Fruit fly (Drosophila melanogaster) whole organism, embryonic: ENCODE measurements around the gene trbl.

Experiments used
- Asciz ChIP-seq: fragments of 200-800 bp; sonication (Bioruptor generic); optimal IDR thresholded peaks from 2 replicates; lab custom pipeline; 2017; ENCODE audit warnings: missing biosample characterization, mild to moderate bottlenecking, missing genetic modification characterization, missing genetic modification reagents
- CG12155 ChIP-seq: fragments of 200-800 bp; sonication (Bioruptor generic); optimal IDR thresholded peaks from 3 replicates; lab custom pipeline; 2016; ENCODE audit warnings: missing biosample characterization, missing genetic modification characterization
- CG12744 ChIP-seq: fragments of 200-800 bp; sonication (Bioruptor generic); optimal IDR thresholded peaks from 2 replicates; lab custom pipeline; 2016; ENCODE audit warnings: missing biosample characterization, missing genetic modification characterization
- CG14710 ChIP-seq: fragments of 200-800 bp; sonication (Bioruptor generic); optimal IDR thresholded peaks from 3 replicates; lab custom pipeline; 2019; ENCODE audit warnings: missing biosample characterization, mild to moderate bottlenecking, missing genetic modification characterization, moderate library complexity
- CG17802 ChIP-seq: fragments of 200-800 bp; sonication (Bioruptor generic); optimal IDR thresholded peaks from 2 replicates; lab custom pipeline; 2018; ENCODE audit warnings: missing biosample characterization, mild to moderate bottlenecking, missing genetic modification characterization, moderate library complexity
- CG3847 ChIP-seq: fragments of 200-800 bp; sonication (Bioruptor generic); IDR thresholded peaks from 2 replicates; pipeline ENCODE4 v1.3.6; 2022; ENCODE audit warnings: missing biosample characterization, missing genetic modification characterization
- CG42726 ChIP-seq: fragments of 200-800 bp; sonication (Bioruptor generic); IDR thresholded peaks from 2 replicates; pipeline ENCODE4 v1.3.6; 2022; ENCODE audit warnings: missing biosample characterization, missing genetic modification characterization; ENCODE audit not compliant: partially characterized antibody
- CG4360 ChIP-seq: fragments of 200-800 bp; sonication (Bioruptor generic); IDR thresholded peaks from 2 replicates; pipeline ENCODE4 v1.3.6; 2022; ENCODE audit warnings: missing biosample characterization, missing genetic modification characterization
- CG4404 ChIP-seq: fragments of 200-800 bp; sonication (Bioruptor generic); IDR thresholded peaks from 2 replicates; pipeline ENCODE4 v1.3.6; 2022; ENCODE audit warnings: missing biosample characterization, missing genetic modification characterization
- CG6175 ChIP-seq: fragments of 200-800 bp; sonication (Bioruptor generic); IDR thresholded peaks from 3 replicates; pipeline ENCODE4 v1.3.6; 2022; ENCODE audit warnings: missing biosample characterization, missing genetic modification characterization
- CG6654 ChIP-seq: fragments of 200-800 bp; sonication (Bioruptor generic); optimal IDR thresholded peaks from 2 replicates; lab custom pipeline; 2017; ENCODE audit warnings: missing biosample characterization, mild to moderate bottlenecking, missing genetic modification characterization
- CG9876 ChIP-seq: fragments of 200-800 bp; sonication (Bioruptor generic); optimal IDR thresholded peaks from 2 replicates; lab custom pipeline; 2016; ENCODE audit warnings: missing biosample characterization, missing genetic modification characterization
- CrebB ChIP-seq: fragments of 200-800 bp; sonication (Bioruptor generic); optimal IDR thresholded peaks from 3 replicates; lab custom pipeline; 2018; ENCODE audit warnings: missing biosample characterization, mild to moderate bottlenecking, missing genetic modification characterization
- Dip2 ChIP-seq: fragments of 200-800 bp; sonication (Bioruptor generic); IDR thresholded peaks from 2 replicates; pipeline ENCODE4 v1.3.6; 2022; ENCODE audit warnings: missing biosample characterization, missing genetic modification characterization
- Doc3 ChIP-seq: fragments of 200-800 bp; sonication (Bioruptor generic); IDR thresholded peaks from 3 replicates; pipeline ENCODE4 v1.3.6; 2022; ENCODE audit warnings: missing biosample characterization, missing genetic modification characterization; ENCODE audit not compliant: partially characterized antibody
- Dref ChIP-seq: fragments of 200-800 bp; sonication (Bioruptor generic); IDR thresholded peaks from 2 replicates; pipeline ENCODE4 v1.3.6; 2022; ENCODE audit warnings: missing biosample characterization, missing genetic modification characterization
- E2f1 ChIP-seq: fragments of 200-800 bp; sonication (Bioruptor generic); IDR thresholded peaks from 2 replicates; pipeline ENCODE4 v1.3.6; 2022; ENCODE audit warnings: missing biosample characterization, missing genetic modification characterization
- E2f2 ChIP-seq: fragments of 200-800 bp; sonication (Bioruptor generic); IDR thresholded peaks from 2 replicates; pipeline ENCODE4 v1.3.6; 2022; ENCODE audit warnings: missing biosample characterization, missing genetic modification characterization
- Elba2 ChIP-seq: fragments of 200-800 bp; sonication (Bioruptor generic); optimal IDR thresholded peaks from 3 replicates; lab custom pipeline; 2016; ENCODE audit warnings: missing biosample characterization, missing genetic modification characterization
- Fer1 ChIP-seq: fragments of 200-800 bp; sonication (Bioruptor generic); optimal IDR thresholded peaks from 2 replicates; lab custom pipeline; 2017; ENCODE audit warnings: missing biosample characterization, mild to moderate bottlenecking, missing genetic modification characterization
- MESR4 ChIP-seq: fragments of 200-800 bp; sonication (Bioruptor generic); optimal IDR thresholded peaks from 2 replicates; lab custom pipeline; 2018; ENCODE audit warnings: missing biosample characterization, mild to moderate bottlenecking, missing genetic modification characterization, moderate library complexity
- Meics ChIP-seq: fragments of 200-800 bp; sonication (Bioruptor generic); optimal IDR thresholded peaks from 2 replicates; lab custom pipeline; 2017; ENCODE audit warnings: missing biosample characterization, mild to moderate bottlenecking, missing genetic modification characterization
- Nf-YA ChIP-seq: fragments of 200-800 bp; sonication (Bioruptor generic); IDR thresholded peaks from 2 replicates; pipeline ENCODE4 v1.3.6; 2022; ENCODE audit warnings: missing biosample characterization, missing genetic modification characterization
- Spps ChIP-seq: fragments of 200-800 bp; sonication (Bioruptor generic); optimal IDR thresholded peaks from 2 replicates; lab custom pipeline; 2018; ENCODE audit warnings: missing biosample characterization, mild to moderate bottlenecking, missing genetic modification characterization
- ap ChIP-seq: fragments of 200-800 bp; sonication (Bioruptor generic); IDR thresholded peaks from 2 replicates; pipeline ENCODE4 v1.3.6; 2022; ENCODE audit warnings: missing biosample characterization, missing genetic modification characterization
- ase ChIP-seq: fragments of 200-800 bp; sonication (Bioruptor generic); IDR thresholded peaks from 3 replicates; pipeline ENCODE4 v1.3.6; 2022; ENCODE audit warnings: missing biosample characterization, missing genetic modification characterization
- br ChIP-seq: fragments of >200 bp; optimal IDR thresholded peaks from 2 replicates; lab custom pipeline; 2017
- cad ChIP-seq: fragments of >200 bp; optimal IDR thresholded peaks from 2 replicates; lab custom pipeline; 2017; ENCODE audit warnings: missing biosample characterization, missing genetic modification characterization
- chinmo ChIP-seq: fragments of 200-800 bp; sonication (Bioruptor generic); IDR thresholded peaks from 4 replicates; pipeline ENCODE4 v1.3.6; 2022; ENCODE audit warnings: missing biosample characterization, missing genetic modification characterization; ENCODE audit not compliant: partially characterized antibody
- crol ChIP-seq: fragments of 200-800 bp; sonication (Bioruptor generic); IDR thresholded peaks from 2 replicates; pipeline ENCODE4 v1.3.6; 2022; ENCODE audit warnings: missing biosample characterization, missing genetic modification characterization
- dimm ChIP-seq: fragments of 200-800 bp; sonication (Bioruptor generic); IDR thresholded peaks from 2 replicates; pipeline ENCODE4 v1.3.6; 2022; ENCODE audit warnings: missing biosample characterization, missing genetic modification characterization
- dmrt99B ChIP-seq: fragments of 200-800 bp; sonication (Bioruptor generic); optimal IDR thresholded peaks from 2 replicates; lab custom pipeline; 2018; ENCODE audit warnings: missing biosample characterization, mild to moderate bottlenecking, missing genetic modification characterization, moderate library complexity
- hkb ChIP-seq, 2 experiments: fragments of 200-800 bp in 1 of 2; fragments of >200 bp in 1 of 2; sonication (Bioruptor generic) in 1 of 2; IDR thresholded peaks in 1 of 2; optimal IDR thresholded peaks in 1 of 2; 2 replicates each; pipeline versions ENCODE4 v1.3.6 to Lab custom; 2017 to 2022; ENCODE audit warnings: missing biosample characterization in 1 of 2, missing genetic modification characterization in 1 of 2
- kay ChIP-seq: fragments of 200-800 bp; sonication (Bioruptor generic); optimal IDR thresholded peaks from 2 replicates; lab custom pipeline; 2016; ENCODE audit warnings: missing biosample characterization, missing genetic modification characterization
- lov ChIP-seq, 2 experiments: fragments of 200-800 bp in 1 of 2; fragments of >200 bp in 1 of 2; sonication (Bioruptor generic) in 1 of 2; IDR thresholded peaks in 1 of 2; optimal IDR thresholded peaks in 1 of 2; 2 replicates in 1 of 2; 3 replicates in 1 of 2; pipeline versions ENCODE4 v1.3.6 to Lab custom; 2017 to 2022; ENCODE audit warnings: missing biosample characterization in 1 of 2, missing genetic modification characterization in 1 of 2
- oc ChIP-seq: fragments of 200-800 bp; sonication (Bioruptor generic); optimal IDR thresholded peaks from 2 replicates; lab custom pipeline; 2018; ENCODE audit warnings: missing biosample characterization, mild to moderate bottlenecking, missing genetic modification characterization, moderate library complexity
- pb ChIP-seq: fragments of 200-800 bp; sonication (Bioruptor generic); optimal IDR thresholded peaks from 3 replicates; lab custom pipeline; 2016; ENCODE audit warnings: missing biosample characterization, missing genetic modification characterization
- pho ChIP-seq: fragments of 200-800 bp; sonication (Bioruptor generic); optimal IDR thresholded peaks from 2 replicates; lab custom pipeline; 2016; ENCODE audit warnings: missing biosample characterization, missing genetic modification characterization
- pzg ChIP-seq: fragments of 200-800 bp; sonication (Bioruptor generic); optimal IDR thresholded peaks from 3 replicates; lab custom pipeline; 2018; ENCODE audit warnings: missing biosample characterization, mild to moderate bottlenecking, missing genetic modification characterization, moderate library complexity
- rib ChIP-seq: fragments of 200-800 bp; sonication (Bioruptor generic); IDR thresholded peaks from 2 replicates; pipeline ENCODE4 v1.3.6; 2022; ENCODE audit warnings: missing biosample characterization, missing genetic modification characterization
- row ChIP-seq: fragments of 200-800 bp; sonication (Bioruptor generic); IDR thresholded peaks from 3 replicates; pipeline ENCODE4 v1.3.6; 2022; ENCODE audit warnings: missing biosample characterization, missing genetic modification characterization
- shn ChIP-seq: fragments of 200-800 bp; sonication (Bioruptor generic); optimal IDR thresholded peaks from 3 replicates; lab custom pipeline; 2016; ENCODE audit warnings: missing biosample characterization, missing genetic modification characterization
- slbo ChIP-seq: fragments of 200-800 bp; sonication (Bioruptor generic); IDR thresholded peaks from 2 replicates; pipeline ENCODE4 v1.3.6; 2022; ENCODE audit warnings: missing biosample characterization, missing genetic modification characterization
- tin ChIP-seq: fragments of 200-800 bp; sonication (Bioruptor generic); optimal IDR thresholded peaks from 3 replicates; lab custom pipeline; 2016; ENCODE audit warnings: missing biosample characterization, missing genetic modification characterization
- unc-4 ChIP-seq: fragments of 200-800 bp; sonication (Bioruptor generic); IDR thresholded peaks from 2 replicates; pipeline ENCODE4 v1.3.6; 2022; ENCODE audit warnings: missing biosample characterization, missing genetic modification characterization; ENCODE audit not compliant: partially characterized antibody
- z ChIP-seq: fragments of 200-800 bp; sonication (Bioruptor generic); IDR thresholded peaks from 3 replicates; pipeline ENCODE4 v1.3.6; 2022; ENCODE audit warnings: missing biosample characterization, missing genetic modification characterization
- zen ChIP-seq: fragments of 200-800 bp; sonication (Bioruptor generic); optimal IDR thresholded peaks from 3 replicates; lab custom pipeline; 2018; ENCODE audit warnings: missing biosample characterization, mild to moderate bottlenecking, missing genetic modification characterization, moderate library complexity
- zen2 ChIP-seq: fragments of 200-800 bp; sonication (Bioruptor generic); IDR thresholded peaks from 3 replicates; pipeline ENCODE4 v1.3.6; 2022; ENCODE audit warnings: missing biosample characterization, missing genetic modification characterization; ENCODE audit not compliant: partially characterized antibody

Gene trbl

DNA sequence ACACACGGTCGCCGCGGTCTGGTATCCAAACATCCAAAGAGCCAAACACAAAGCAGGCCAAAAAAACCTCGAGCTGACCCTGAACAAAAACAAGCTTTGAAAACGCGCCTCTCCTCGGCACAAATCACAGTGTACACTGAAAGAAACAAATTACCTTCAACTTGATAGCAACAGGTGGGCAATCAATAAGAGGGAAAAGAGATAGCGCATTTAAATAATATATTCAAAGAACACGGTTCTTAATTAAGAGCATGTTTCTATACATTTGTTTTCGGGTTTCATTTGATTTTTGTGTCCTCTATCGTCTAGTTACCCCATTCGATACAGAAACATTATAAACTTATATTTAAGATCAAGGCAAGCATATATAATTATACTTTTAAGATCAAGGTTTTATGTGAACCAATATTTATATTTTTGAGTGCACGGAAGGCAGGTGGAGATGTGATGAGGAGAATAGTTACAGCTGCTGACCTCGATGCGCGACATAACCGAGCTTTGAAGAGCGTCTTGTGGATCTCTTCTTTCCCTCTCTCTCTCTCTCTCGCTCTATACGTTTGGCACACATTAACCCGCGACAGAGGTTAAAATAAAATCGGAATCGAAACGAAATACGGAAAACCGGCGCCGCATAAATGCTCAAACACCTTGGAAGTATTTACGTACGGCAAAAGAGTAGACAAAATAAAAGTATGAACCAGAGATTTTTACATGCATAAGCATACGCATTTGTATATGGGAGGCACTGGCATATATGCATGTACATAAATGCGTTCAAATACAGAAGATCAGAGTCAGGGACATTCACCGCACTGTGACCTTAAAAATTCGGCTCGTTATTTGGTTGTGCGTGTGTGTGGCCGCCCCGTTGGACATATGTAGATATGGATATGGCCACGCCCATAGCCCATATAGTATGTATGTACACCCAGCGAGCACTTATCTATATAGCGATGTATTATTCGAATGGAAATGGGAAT is 2.9 kb downstream of the trbl start (continued):
- TF ChIP-seq Dip2 (GFP tag; lab: Robert Waterston, UW) = no peak
- peak; percentile 56 for TF ChIP-seq CG17802 (tag; lab: Kevin White, UChicago)
- TF ChIP-seq CG12155 (GFP tag; lab: Kevin White, UChicago) = peak; percentile 74
- TF ChIP-seq dmrt99B (tag; lab: Kevin White, UChicago) = peak; percentile 93
- peak; percentile 38 for TF ChIP-seq pb
- TF ChIP-seq tin (GFP tag; lab: Kevin White, UChicago) = peak; percentile 80
- TF ChIP-seq Spps = peak; percentile 42
- TF ChIP-seq br (lab: Kevin White, UChicago) = no peak
- TF ChIP-seq kay = peak; percentile 61
- TF ChIP-seq pzg = no peak
- TF ChIP-seq Elba2 (GFP tag; lab: Kevin White, UChicago) = peak; percentile 5
- TF ChIP-seq CG6654 (GFP tag; lab: Kevin White, UChicago) = peak; percentile 47
- peak; percentile 73 for TF ChIP-seq CG3847 (GFP tag; lab: Robert Waterston, UW)
- peak; percentile 78 for TF ChIP-seq E2f1 (GFP tag; lab: Robert Waterston, UW)
- TF ChIP-seq CG9876 (GFP tag; lab: Kevin White, UChicago) = peak; percentile 6
- no peak for TF ChIP-seq Doc3 (GFP tag; lab: Robert Waterston, UW)
- peak; percentile 71 for TF ChIP-seq CrebB (tag; lab: Kevin White, UChicago)
- no peak for TF ChIP-seq dimm (GFP tag; lab: Robert Waterston, UW)
- peak; percentile 82 for TF ChIP-seq row
- peak; percentile 78 for TF ChIP-seq slbo
- TF ChIP-seq zen = peak; percentile 46
- TF ChIP-seq, all 482 proteins: peak for 383

DNA sequence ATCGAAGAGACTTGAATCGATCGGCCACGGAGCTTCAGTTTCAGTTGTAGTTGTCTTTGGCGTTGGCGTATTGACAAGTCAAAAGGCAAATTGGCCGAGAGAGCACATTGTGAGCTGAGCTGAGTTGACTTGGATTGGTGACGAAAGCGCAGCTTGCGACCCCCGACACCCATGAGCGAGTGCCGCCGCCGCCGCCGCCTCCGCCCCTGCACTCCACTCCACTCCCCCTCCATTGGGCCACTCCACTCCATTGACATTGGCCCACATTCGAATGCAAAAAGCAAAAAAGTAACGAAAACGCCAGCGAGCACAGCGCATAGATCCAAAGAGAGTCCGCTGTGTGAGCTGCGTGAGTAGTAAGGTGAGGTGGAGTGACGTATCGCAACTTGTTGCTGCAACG is 3.6 kb downstream of the trbl start:
- TF ChIP-seq MESR4 (GFP tag; lab: Kevin White, UChicago) (no peak), oc (tag; lab: Kevin White, UChicago) (no peak), CG14710 (tag; lab: Kevin White, UChicago) (no peak), CG4360 (no peak), Dref (GFP tag; lab: Robert Waterston, UW) (no peak), E2f1 (GFP tag; lab: Robert Waterston, UW) (peak; percentile 20; the same call in 1 of the 2 replicates), E2f2 (no peak), crol (GFP tag; lab: Robert Waterston, UW) (peak; percentile 90), pho (GFP tag; lab: Kevin White, UChicago) (no peak), rib (GFP tag; lab: Robert Waterston, UW) (peak; percentile 58; the same call in 1 of the 2 replicates), cad (no peak), CG12744 (no peak), Fer1 (GFP tag; lab: Kevin White, UChicago) (no peak), unc-4 (GFP tag; lab: Robert Waterston, UW) (peak; percentile 35; the same call in 1 of the 2 replicates), CG6175 (GFP tag; lab: Robert Waterston, UW) (peak; percentile 64; the same call in 1 of the 3 replicates), lov (optimal IDR thresholded peaks at IDR 0.05; lab: Kevin White, UChicago) (no peak), lov (GFP tag; IDR thresholded peaks at IDR 0.05; lab: Robert Waterston, UW) (no peak), z (peak; percentile 54; the same call in 1 of the 3 replicates), chinmo (GFP tag; lab: Robert Waterston, UW) (peak; percentile 94; the same call in 2 of the 4 replicates), CG4404 (GFP tag; lab: Robert Waterston, UW) (no peak), shn (GFP tag; lab: Kevin White, UChicago) (no peak), ap (no peak), ase (GFP tag; lab: Robert Waterston, UW) (0 out of 3 replicates have a peak, but pooled peaks have one; percentile 4), Asciz (GFP tag; lab: Kevin White, UChicago) (no peak), CG42726 (GFP tag; lab: Robert Waterston, UW) (no peak), zen2 (GFP tag; lab: Robert Waterston, UW) (peak; percentile 50; the same call in 1 of the 3 replicates), hkb (optimal IDR thresholded peaks at IDR 0.05; lab: Kevin White, UChicago) (no peak), hkb (GFP tag; IDR thresholded peaks at IDR 0.05; lab: Robert Waterston, UW) (0 out of 2 replicates have a peak, but pooled peaks have one; percentile 18), Meics (GFP tag; lab: Kevin White, UChicago) (peak; percentile 54), Nf-YA (GFP tag; lab: Robert Waterston, UW) (peak; percentile 21; the same call in 1 of the 2 replicates)
